Worm (Caenorhabditis elegans): Measurements from ENCODE around the gene C37C3.10.

DNA sequence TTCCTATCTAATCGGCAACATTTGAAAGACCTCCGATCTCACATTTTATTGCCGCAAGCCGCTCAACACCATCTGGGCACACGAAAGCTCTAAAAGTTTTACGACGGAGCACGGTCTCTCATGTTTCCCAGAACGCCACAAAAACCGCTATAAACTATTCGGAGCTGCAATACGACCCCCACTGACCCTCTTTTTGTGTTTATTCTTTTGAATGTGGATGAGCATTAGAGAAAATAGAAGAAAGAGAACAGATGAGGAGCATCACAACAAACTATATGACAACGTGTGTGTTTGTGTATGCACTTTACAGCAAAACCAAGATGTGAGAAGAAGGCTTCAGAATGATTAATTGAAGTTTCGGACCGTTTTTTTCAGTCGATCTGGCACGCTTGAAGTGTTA is 38.7 kb downstream of the C37C3.10 start:
- no peak for TF ChIP-seq flt-1 (GFP tag; IDR thresholded peaks at IDR 0.05)
- no peak for TF ChIP-seq ztf-23 (GFP tag; IDR thresholded peaks at IDR 0.05)
- no peak for TF ChIP-seq T22C8.4 (GFP tag; IDR thresholded peaks at IDR 0.05)
- no peak for TF ChIP-seq ztf-29 (GFP tag; IDR thresholded peaks at IDR 0.05)
- no peak for TF ChIP-seq ref-1 (GFP tag; conservative IDR thresholded peaks at IDR 0.05)
- no peak for TF ChIP-seq klf-2 (GFP tag; conservative IDR thresholded peaks at IDR 0.05)
- no peak for TF ChIP-seq tab-1 (GFP tag; IDR thresholded peaks at IDR 0.05)
- no peak for TF ChIP-seq cog-1 (tag; optimal IDR thresholded peaks at IDR 0.05)
- no peak for TF ChIP-seq med-1 (GFP tag; optimal IDR thresholded peaks at IDR 0.05; ENCODE audit: insufficient read depth)
